Fruit fly (Drosophila melanogaster) whole organism, embryonic: ENCODE results near the gene CG46464.

Experiments used
- Awh ChIP-seq: fragments of 200-800 bp; sonication (Bioruptor generic); IDR thresholded peaks from 2 replicates; pipeline ENCODE4, ENCODE4 v1.3.6; 2022; ENCODE audit warnings: missing biosample characterization, missing genetic modification characterization
- Blimp-1 ChIP-seq: fragments of 200-800 bp; sonication (Bioruptor generic); optimal IDR thresholded peaks from 3 replicates; lab custom pipeline; 2018; ENCODE audit warnings: missing biosample characterization, missing genetic modification characterization, mild to moderate bottlenecking, moderate library complexity, missing genetic modification reagents
- CG10209 ChIP-seq: fragments of 200-800 bp; sonication (Bioruptor generic); optimal IDR thresholded peaks from 3 replicates; lab custom pipeline; 2017; ENCODE audit warnings: missing biosample characterization, mild to moderate bottlenecking, missing genetic modification characterization, missing genetic modification reagents
- CG1024 ChIP-seq: fragments of 200-800 bp; sonication (Bioruptor generic); IDR thresholded peaks from 2 replicates; pipeline ENCODE4 v1.3.6; 2022; ENCODE audit warnings: missing biosample characterization, missing genetic modification characterization
- CG11398 ChIP-seq: fragments of 200-800 bp; sonication (Bioruptor generic); optimal IDR thresholded peaks from 2 replicates; lab custom pipeline; 2016; ENCODE audit warnings: missing biosample characterization, missing genetic modification characterization
- CG11456 ChIP-seq: fragments of 200-800 bp; sonication (Bioruptor generic); IDR thresholded peaks from 3 replicates; pipeline ENCODE4 v1.3.6; 2022; ENCODE audit warnings: missing biosample characterization, missing genetic modification characterization
- CG12219 ChIP-seq: fragments of 200-800 bp; sonication (Bioruptor generic); optimal IDR thresholded peaks from 3 replicates; lab custom pipeline; 2018; ENCODE audit warnings: missing biosample characterization, mild to moderate bottlenecking, missing genetic modification characterization
- CG12236 ChIP-seq: fragments of 200-800 bp; sonication (Bioruptor generic); optimal IDR thresholded peaks from 2 replicates; lab custom pipeline; 2016; ENCODE audit warnings: missing biosample characterization, missing genetic modification characterization
- CG14710 ChIP-seq: fragments of 200-800 bp; sonication (Bioruptor generic); optimal IDR thresholded peaks from 3 replicates; lab custom pipeline; 2019; ENCODE audit warnings: missing biosample characterization, mild to moderate bottlenecking, missing genetic modification characterization, moderate library complexity
- CG15479 ChIP-seq: fragments of 200-800 bp; sonication (Bioruptor generic); optimal IDR thresholded peaks from 3 replicates; lab custom pipeline; 2019; ENCODE audit warnings: missing biosample characterization, mild to moderate bottlenecking, missing genetic modification characterization, moderate library complexity
- CG17568 ChIP-seq: fragments of 200-800 bp; sonication (Bioruptor generic); optimal IDR thresholded peaks from 2 replicates; lab custom pipeline; 2018; ENCODE audit warnings: missing biosample characterization, mild to moderate bottlenecking, missing genetic modification characterization, moderate library complexity
- CG18476 ChIP-seq: fragments of 200-800 bp; sonication (Bioruptor generic); optimal IDR thresholded peaks from 2 replicates; lab custom pipeline; 2016; ENCODE audit warnings: missing biosample characterization, mild to moderate bottlenecking, missing genetic modification characterization
- CG18764 ChIP-seq: fragments of 200-800 bp; sonication (Bioruptor generic); optimal IDR thresholded peaks from 3 replicates; lab custom pipeline; 2016; ENCODE audit warnings: missing biosample characterization, missing genetic modification characterization
- CG2678 ChIP-seq: fragments of 200-800 bp; sonication (Bioruptor generic); optimal IDR thresholded peaks from 3 replicates; lab custom pipeline; 2019; ENCODE audit warnings: missing biosample characterization, mild to moderate bottlenecking, missing genetic modification characterization, moderate library complexity
- CG2875 ChIP-seq: fragments of 200-800 bp; sonication (Bioruptor generic); optimal IDR thresholded peaks from 2 replicates; lab custom pipeline; 2017; ENCODE audit warnings: missing biosample characterization, mild to moderate bottlenecking, missing genetic modification characterization, missing genetic modification reagents
- CG4360 ChIP-seq: fragments of 200-800 bp; sonication (Bioruptor generic); IDR thresholded peaks from 2 replicates; pipeline ENCODE4 v1.3.6; 2022; ENCODE audit warnings: missing biosample characterization, missing genetic modification characterization
- CG6254 ChIP-seq: fragments of 200-800 bp; sonication (Bioruptor generic); optimal IDR thresholded peaks from 3 replicates; lab custom pipeline; 2017; ENCODE audit warnings: mild to moderate bottlenecking, missing biosample characterization, missing genetic modification reagents, missing genetic modification characterization
- CG6813 ChIP-seq: fragments of 200-800 bp; sonication (Bioruptor generic); optimal IDR thresholded peaks from 2 replicates; lab custom pipeline; 2017; ENCODE audit warnings: missing biosample characterization, missing genetic modification characterization, mild to moderate bottlenecking, moderate library complexity, missing genetic modification reagents
- CG7987 ChIP-seq: fragments of 200-800 bp; sonication (Bioruptor generic); optimal IDR thresholded peaks from 2 replicates; lab custom pipeline; 2018; ENCODE audit warnings: missing biosample characterization, mild to moderate bottlenecking, missing genetic modification characterization, moderate library complexity
- CG8089 ChIP-seq: fragments of 200-800 bp; sonication (Bioruptor generic); optimal IDR thresholded peaks from 3 replicates; lab custom pipeline; 2016; ENCODE audit warnings: missing biosample characterization, missing genetic modification characterization
- CG9727 ChIP-seq: fragments of 200-800 bp; sonication (Bioruptor generic); optimal IDR thresholded peaks from 3 replicates; lab custom pipeline; 2017; ENCODE audit warnings: missing biosample characterization, mild to moderate bottlenecking, missing genetic modification characterization
- Dll ChIP-seq: fragments of 200-800 bp; sonication (Bioruptor generic); IDR thresholded peaks from 4 replicates; pipeline ENCODE4 v1.3.6; 2022; ENCODE audit warnings: missing biosample characterization, missing genetic modification characterization; ENCODE audit not compliant: partially characterized antibody
- Eip74EF ChIP-seq, 2 experiments: fragments of 200-800 bp in 1 of 2; fragments of >200 bp in 1 of 2; sonication (Bioruptor generic) in 1 of 2; optimal IDR thresholded peaks; 2 replicates each; lab custom pipeline; 2017 to 2019; ENCODE audit warnings: missing biosample characterization in 2 of 2, missing genetic modification characterization in 2 of 2, mild to moderate bottlenecking in 1 of 2, moderate library complexity in 1 of 2
- Hr51 ChIP-seq, 2 experiments: fragments of 200-800 bp; sonication (Bioruptor generic); optimal IDR thresholded peaks; 2 replicates in 1 of 2; 3 replicates in 1 of 2; lab custom pipeline; 2016 to 2018; ENCODE audit warnings: missing biosample characterization in 2 of 2, missing genetic modification characterization in 2 of 2, mild to moderate bottlenecking in 1 of 2, moderate library complexity in 1 of 2
- Hsf ChIP-seq: fragments of 200-800 bp; sonication (Bioruptor generic); optimal IDR thresholded peaks from 3 replicates; lab custom pipeline; 2016; ENCODE audit warnings: missing biosample characterization, missing genetic modification characterization
- MTF-1 ChIP-seq: fragments of 200-800 bp; sonication (Bioruptor generic); optimal IDR thresholded peaks from 2 replicates; lab custom pipeline; 2018; ENCODE audit warnings: missing biosample characterization, mild to moderate bottlenecking, missing genetic modification characterization, borderline replicate concordance
- NC2β ChIP-seq: fragments of 200-800 bp; sonication (Bioruptor generic); optimal IDR thresholded peaks from 2 replicates; lab custom pipeline; 2016; ENCODE audit warnings: missing biosample characterization, missing genetic modification characterization
- PHDP ChIP-seq: fragments of 200-800 bp; sonication (Bioruptor generic); optimal IDR thresholded peaks from 3 replicates; lab custom pipeline; 2018; ENCODE audit warnings: missing biosample characterization, mild to moderate bottlenecking, missing genetic modification characterization, moderate library complexity
- Rx ChIP-seq: fragments of 200-800 bp; sonication (Bioruptor generic); IDR thresholded peaks from 2 replicates; pipeline ENCODE4 v1.3.6; 2022; ENCODE audit warnings: missing biosample characterization, missing genetic modification characterization
- Six4 ChIP-seq: fragments of 200-800 bp; sonication (Bioruptor generic); optimal IDR thresholded peaks from 2 replicates; lab custom pipeline; 2016; ENCODE audit warnings: missing biosample characterization, missing genetic modification characterization
- Sox102F ChIP-seq: fragments of 200-800 bp; sonication (Bioruptor generic); optimal IDR thresholded peaks from 2 replicates; lab custom pipeline; 2018; ENCODE audit warnings: missing biosample characterization, mild to moderate bottlenecking, missing genetic modification characterization, moderate library complexity
- Spps ChIP-seq: fragments of 200-800 bp; sonication (Bioruptor generic); optimal IDR thresholded peaks from 2 replicates; lab custom pipeline; 2018; ENCODE audit warnings: missing biosample characterization, mild to moderate bottlenecking, missing genetic modification characterization
- Xrp1 ChIP-seq: fragments of 200-800 bp; sonication (Bioruptor generic); IDR thresholded peaks from 2 replicates; pipeline ENCODE4 v1.3.6; 2022; ENCODE audit warnings: missing biosample characterization, missing genetic modification characterization
- ac ChIP-seq: fragments of 200-800 bp; sonication (Bioruptor generic); optimal IDR thresholded peaks from 3 replicates; lab custom pipeline; 2017; ENCODE audit warnings: missing biosample characterization, mild to moderate bottlenecking, missing genetic modification characterization
- amos ChIP-seq: fragments of 200-800 bp; sonication (Bioruptor generic); IDR thresholded peaks from 2 replicates; pipeline ENCODE4 v1.3.6; 2022; ENCODE audit warnings: missing biosample characterization, missing genetic modification characterization; ENCODE audit not compliant: partially characterized antibody
- bsh ChIP-seq, 2 experiments: fragments of 200-800 bp; sonication (Bioruptor generic); optimal IDR thresholded peaks; 2 replicates each; lab custom pipeline; 2017 to 2018; ENCODE audit warnings: mild to moderate bottlenecking in 2 of 2, missing biosample characterization in 2 of 2, missing genetic modification characterization in 2 of 2, moderate library complexity in 1 of 2
- chif ChIP-seq, 2 experiments: fragments of 200-800 bp; sonication (Bioruptor generic); optimal IDR thresholded peaks; 3 replicates each; lab custom pipeline; 2016; ENCODE audit warnings: missing biosample characterization in 2 of 2, missing genetic modification characterization in 2 of 2
- ci ChIP-seq: fragments of 200-800 bp; sonication (Bioruptor generic); IDR thresholded peaks from 3 replicates; pipeline ENCODE4 v1.3.6; 2022; ENCODE audit warnings: missing biosample characterization, missing genetic modification characterization
- gsb-n ChIP-seq: fragments of 200-800 bp; sonication (Bioruptor generic); optimal IDR thresholded peaks from 3 replicates; lab custom pipeline; 2018; ENCODE audit warnings: missing biosample characterization, mild to moderate bottlenecking, missing genetic modification characterization
- lab ChIP-seq: fragments of 200-800 bp; sonication (Bioruptor generic); optimal IDR thresholded peaks from 3 replicates; lab custom pipeline; 2017; ENCODE audit warnings: missing biosample characterization, missing genetic modification characterization, mild to moderate bottlenecking, moderate library complexity, missing genetic modification reagents
- nom ChIP-seq: fragments of 200-800 bp; sonication (Bioruptor generic); optimal IDR thresholded peaks from 2 replicates; lab custom pipeline; 2017; ENCODE audit warnings: missing biosample characterization, missing genetic modification characterization, mild to moderate bottlenecking, moderate library complexity, missing genetic modification reagents
- ro ChIP-seq: fragments of 200-800 bp; sonication (Bioruptor generic); IDR thresholded peaks from 2 replicates; pipeline ENCODE4 v1.3.6; 2022; ENCODE audit warnings: missing biosample characterization, missing genetic modification characterization
- sima ChIP-seq: fragments of 200-800 bp; sonication (Bioruptor generic); optimal IDR thresholded peaks from 2 replicates; lab custom pipeline; 2016; ENCODE audit warnings: missing biosample characterization, missing genetic modification characterization
- tio ChIP-seq: fragments of 200-800 bp; sonication (Bioruptor generic); optimal IDR thresholded peaks from 2 replicates; lab custom pipeline; 2017; ENCODE audit warnings: missing biosample characterization, missing genetic modification characterization, inconsistent platforms
- ttk ChIP-seq: fragments of 200-800 bp; sonication (Bioruptor generic); IDR thresholded peaks from 2 replicates; pipeline ENCODE4 v2.1.2; 2022; ENCODE audit warnings: missing biosample characterization, missing genetic modification characterization
- zen2 ChIP-seq: fragments of 200-800 bp; sonication (Bioruptor generic); IDR thresholded peaks from 3 replicates; pipeline ENCODE4 v1.3.6; 2022; ENCODE audit warnings: missing biosample characterization, missing genetic modification characterization; ENCODE audit not compliant: partially characterized antibody

Gene CG46464

dm6 chrX:17472930-17473668 lies 29.3 kb upstream of the CG46464 start (continued):
- TF ChIP-seq CG10209 (peak; percentile 11), NC2β (GFP tag; lab: Kevin White, UChicago) (peak; percentile 52), CG7987 (GFP tag; lab: Kevin White, UChicago) (peak; percentile 17), CG9727 (GFP tag; lab: Kevin White, UChicago) (peak; percentile 28), zen2 (GFP tag; lab: Robert Waterston, UW) (no peak), Sox102F (GFP tag; lab: Kevin White, UChicago) (peak; percentile 32), CG11456 (GFP tag; lab: Robert Waterston, UW) (no peak), Dll (no peak), tio (GFP tag; lab: Kevin White, UChicago) (peak; percentile 46), bsh (GFP tag; optimal IDR thresholded peaks at IDR 0.05; lab: Kevin White, UChicago) (peak in 1 of 2 experiments; percentile 56), ro (no peak), lab (peak; percentile 21), CG18764 (GFP tag; lab: Kevin White, UChicago) (peak; percentile 31), CG8089 (GFP tag; lab: Kevin White, UChicago) (peak; percentile 23), gsb-n (tag; lab: Kevin White, UChicago) (peak; percentile 27), amos (no peak), CG6254 (GFP tag; lab: Kevin White, UChicago) (peak; percentile 18), PHDP (tag; lab: Kevin White, UChicago) (peak; percentile 8), CG6813 (GFP tag; lab: Kevin White, UChicago) (peak; percentile 41), sima (GFP tag; lab: Kevin White, UChicago) (no peak), CG2875 (GFP tag; lab: Kevin White, UChicago) (peak; percentile 53), CG15479 (peak; percentile 81), Blimp-1 (peak; percentile 90), CG11398 (peak; percentile 25), Spps (tag; lab: Kevin White, UChicago) (no peak), CG12236 (peak; percentile 54), CG1024 (GFP tag; lab: Robert Waterston, UW) (0 out of 2 replicates have a peak, but pooled peaks have one; percentile 13), ac (GFP tag; lab: Kevin White, UChicago) (peak; percentile 63), CG4360 (GFP tag; lab: Robert Waterston, UW) (peak; percentile 33; the same call in 1 of the 2 replicates), CG18476 (GFP tag; lab: Kevin White, UChicago) (peak; percentile 14), Eip74EF (GFP tag; optimal IDR thresholded peaks at IDR 0.05; lab: Kevin White, UChicago) (no peak), CG2678 (tag; lab: Kevin White, UChicago) (peak; percentile 12), Awh (GFP tag; lab: Robert Waterston, UW) (peak; percentile 53; the same call in 1 of the 2 replicates), Xrp1 (GFP tag; lab: Robert Waterston, UW) (peak; percentile 58), Rx (GFP tag; lab: Robert Waterston, UW) (no peak), Six4 (GFP tag; lab: Kevin White, UChicago) (peak; percentile 30), nom (GFP tag; lab: Kevin White, UChicago) (peak; percentile 65), CG12219 (GFP tag; lab: Kevin White, UChicago) (no peak), ci (GFP tag; lab: Robert Waterston, UW) (peak; percentile 70), Hsf (no peak), chif (GFP tag; optimal IDR thresholded peaks at IDR 0.05; lab: Kevin White, UChicago) (peak in 1 of 2 experiments; percentile 7), Hr51 (GFP tag; optimal IDR thresholded peaks at IDR 0.05; lab: Kevin White, UChicago) (peak in 1 of 2 experiments; percentile 10), MTF-1 (GFP tag; lab: Kevin White, UChicago) (peak; percentile 61), CG14710 (tag; lab: Kevin White, UChicago) (peak; percentile 11), CG17568 (GFP tag; lab: Kevin White, UChicago) (peak; percentile 18), ttk (GFP tag; lab: Robert Waterston, UW) (no peak)
